Worm (Caenorhabditis elegans) whole organism, midembryonic: Measurements from ENCODE around the gene col-71.

ENCODE experiments used
- T22C8.4 ChIP-seq: fragments of 200-800 bp; sonication (Bioruptor generic); IDR thresholded peaks from 2 replicates; pipeline ENCODE4 v1.3.6; 2022; ENCODE audit warnings: missing genetic modification characterization, missing compliant biosample characterization
- cog-1 ChIP-seq: sonication (generic microtip); optimal IDR thresholded peaks from 2 replicates; lab custom pipeline; 2016; ENCODE audit warnings: missing genetic modification characterization, missing compliant biosample characterization
- flt-1 ChIP-seq: fragments of 200-800 bp; sonication (Bioruptor generic); IDR thresholded peaks from 2 replicates; pipeline ENCODE4 v1.3.6; 2022; ENCODE audit warnings: missing genetic modification characterization, missing compliant biosample characterization
- klf-2 ChIP-seq: fragments of 200-800 bp; sonication (Bioruptor generic); conservative IDR thresholded peaks from 2 replicates; pipeline ENCODE4 v1.3.6; 2022; ENCODE audit warnings: missing genetic modification reagents, missing genetic modification characterization, missing compliant biosample characterization
- med-1 ChIP-seq: sonication (generic microtip); optimal IDR thresholded peaks from 2 replicates; lab custom pipeline; 2017; ENCODE audit warnings: missing genetic modification characterization, mild to moderate bottlenecking, missing compliant biosample characterization, antibody characterized with exemption, missing genetic modification reagents; ENCODE audit not compliant: insufficient read depth
- ref-1 ChIP-seq: fragments of 200-800 bp; sonication (Bioruptor generic); conservative IDR thresholded peaks from 2 replicates; pipeline ENCODE4 v1.3.6; 2022; ENCODE audit warnings: missing genetic modification reagents, missing genetic modification characterization, missing compliant biosample characterization
- tab-1 ChIP-seq: fragments of 200-800 bp; sonication (Bioruptor generic); IDR thresholded peaks from 2 replicates; pipeline ENCODE4 v1.3.6; 2022; ENCODE audit warnings: missing genetic modification characterization, missing compliant biosample characterization
- ztf-23 ChIP-seq: fragments of 200-800 bp; sonication (Bioruptor generic); IDR thresholded peaks from 2 replicates; pipeline ENCODE4 v1.3.6; 2022; ENCODE audit warnings: missing genetic modification reagents, missing genetic modification characterization, missing compliant biosample characterization
- ztf-29 ChIP-seq: fragments of 200-800 bp; sonication (Bioruptor generic); IDR thresholded peaks from 2 replicates; pipeline ENCODE4 v1.3.6; 2022; ENCODE audit warnings: missing genetic modification reagents, missing genetic modification characterization, missing compliant biosample characterization

Gene col-71

ce11 chrII:3502520-3503323 lies at the start of gene col-71, which contains the start of gene Y49F6B.2:
TSS of gene col-71 (minus strand) at chrII:3502570.
TSS of gene Y49F6B.2 (plus strand) at chrII:3502968.
- TF ChIP-seq med-1 (GFP tag; lab: Kevin White, UChicago) (no peak), klf-2 (peak; percentile 63; the same call in 1 of the 2 replicates), ref-1 (GFP tag; lab: Robert Waterston, UW) (no peak), T22C8.4 (peak; percentile 49; the same call in 1 of the 2 replicates), tab-1 (GFP tag; lab: Robert Waterston, UW) (no peak), cog-1 (tag; lab: Kevin White, UChicago) (peak; percentile 51), ztf-23 (peak; percentile 62; the same call in 1 of the 2 replicates), flt-1 (GFP tag; lab: Robert Waterston, UW) (peak; percentile 60; the same call in 1 of the 2 replicates), ztf-29 (GFP tag; lab: Robert Waterston, UW) (no peak)

- TF ChIP-seq ztf-23 (no peak), klf-2 (no peak), cog-1 (tag; lab: Kevin White, UChicago) (no peak), ref-1 (GFP tag; lab: Robert Waterston, UW) (no peak), tab-1 (GFP tag; lab: Robert Waterston, UW) (no peak), T22C8.4 (no peak), ztf-29 (GFP tag; lab: Robert Waterston, UW) (no peak), flt-1 (GFP tag; lab: Robert Waterston, UW) (no peak), med-1 (GFP tag; lab: Kevin White, UChicago) (no peak)
Observed at ce11 chrII:3550352-3550751, 48.0 kb upstream of the col-71 start, which contains the start of gene W10G11.19. TSS of gene W10G11.19 (plus strand) at chrII:3550652.

- TF ChIP-seq klf-2 (no peak), ref-1 (GFP tag; lab: Robert Waterston, UW) (no peak), flt-1 (GFP tag; lab: Robert Waterston, UW) (no peak), ztf-29 (GFP tag; lab: Robert Waterston, UW) (no peak; the same call in 1 of the 2 replicates), med-1 (GFP tag; lab: Kevin White, UChicago) (no peak), tab-1 (GFP tag; lab: Robert Waterston, UW) (no peak), cog-1 (tag; lab: Kevin White, UChicago) (no peak), ztf-23 (no peak), T22C8.4 (no peak)
Observed at ce11 chrII:3547282-3547681, 44.9 kb upstream of the col-71 start.

ce11 chrII:3546381-3546931 lies 44.1 kb upstream of the col-71 start, which contains the start of gene apd-3:
TSS of gene apd-3 (minus strand) at chrII:3546431.
- no peak for TF ChIP-seq ref-1 (GFP tag; lab: Robert Waterston, UW)
- TF ChIP-seq T22C8.4: no peak
- TF ChIP-seq klf-2: no peak
- no peak for TF ChIP-seq tab-1 (GFP tag; lab: Robert Waterston, UW)
- TF ChIP-seq cog-1 (tag; lab: Kevin White, UChicago): no peak
- TF ChIP-seq ztf-29 (GFP tag; lab: Robert Waterston, UW): no peak
- no peak for TF ChIP-seq med-1 (GFP tag; lab: Kevin White, UChicago)
- no peak for TF ChIP-seq flt-1 (GFP tag; lab: Robert Waterston, UW)
- no peak for TF ChIP-seq ztf-23

ce11 chrII:3540151-3540550 lies 37.8 kb upstream of the col-71 start:
- TF ChIP-seq med-1 (GFP tag; lab: Kevin White, UChicago) (no peak), klf-2 (no peak), flt-1 (GFP tag; lab: Robert Waterston, UW) (no peak), tab-1 (GFP tag; lab: Robert Waterston, UW) (no peak), ztf-23 (no peak), cog-1 (tag; lab: Kevin White, UChicago) (no peak), T22C8.4 (no peak), ref-1 (GFP tag; lab: Robert Waterston, UW) (no peak), ztf-29 (GFP tag; lab: Robert Waterston, UW) (no peak)

ce11 chrII:3528256-3528655 lies 25.9 kb upstream of the col-71 start, which contains the start of gene ncs-6:
TSS of gene ncs-6 (minus strand) at chrII:3528516.
- no peak for TF ChIP-seq ref-1 (GFP tag; lab: Robert Waterston, UW)
- TF ChIP-seq ztf-23: no peak
- TF ChIP-seq cog-1 (tag; lab: Kevin White, UChicago): no peak
- no peak for TF ChIP-seq klf-2

ce11 chrII:3527460-3527859 lies 25.1 kb upstream of the col-71 start:
- no peak for TF ChIP-seq tab-1 (GFP tag; lab: Robert Waterston, UW)
- TF ChIP-seq klf-2: no peak
- no peak for TF ChIP-seq ref-1 (GFP tag; lab: Robert Waterston, UW)
- no peak for TF ChIP-seq ztf-23
- no peak for TF ChIP-seq flt-1 (GFP tag; lab: Robert Waterston, UW)
- TF ChIP-seq med-1 (GFP tag; lab: Kevin White, UChicago): no peak
- TF ChIP-seq cog-1 (tag; lab: Kevin White, UChicago): no peak
- TF ChIP-seq T22C8.4: no peak

- TF ChIP-seq T22C8.4 (no peak), cog-1 (tag; lab: Kevin White, UChicago) (no peak), ztf-23 (no peak), med-1 (GFP tag; lab: Kevin White, UChicago) (no peak), klf-2 (no peak), flt-1 (GFP tag; lab: Robert Waterston, UW) (no peak), ztf-29 (GFP tag; lab: Robert Waterston, UW) (no peak), ref-1 (GFP tag; lab: Robert Waterston, UW) (no peak), tab-1 (GFP tag; lab: Robert Waterston, UW) (no peak)
Observed at ce11 chrII:3524097-3524496, 21.7 kb upstream of the col-71 start, which contains the start of gene col-72. TSS of gene col-72 (minus strand) at chrII:3524197.

- TF ChIP-seq flt-1 (GFP tag; lab: Robert Waterston, UW): peak; percentile 74
Observed at ce11 chrII:3523547-3523946, 21.2 kb upstream of the col-71 start.
